Fruit fly (Drosophila melanogaster) whole organism, embryonic: ENCODE measurements around the gene MEP-1.

Source experiments
- Ada2b ChIP-seq: fragments of 200-800 bp; sonication (Bioruptor generic); IDR thresholded peaks from 2 replicates; pipeline ENCODE4 v1.3.6; 2022; ENCODE audit warnings: missing biosample characterization, missing genetic modification characterization
- Atf6 ChIP-seq: fragments of 200-800 bp; sonication (Bioruptor generic); IDR thresholded peaks from 2 replicates; pipeline ENCODE4 v1.3.6; 2022; ENCODE audit warnings: missing biosample characterization, missing genetic modification characterization
- Awh ChIP-seq: fragments of 200-800 bp; sonication (Bioruptor generic); IDR thresholded peaks from 2 replicates; pipeline ENCODE4, ENCODE4 v1.3.6; 2022; ENCODE audit warnings: missing biosample characterization, missing genetic modification characterization
- Blimp-1 ChIP-seq: fragments of 200-800 bp; sonication (Bioruptor generic); optimal IDR thresholded peaks from 3 replicates; lab custom pipeline; 2018; ENCODE audit warnings: missing biosample characterization, missing genetic modification characterization, mild to moderate bottlenecking, moderate library complexity, missing genetic modification reagents
- CG10147 ChIP-seq: fragments of 200-800 bp; sonication (Bioruptor generic); optimal IDR thresholded peaks from 2 replicates; lab custom pipeline; 2019; ENCODE audit warnings: missing biosample characterization, mild to moderate bottlenecking, missing genetic modification characterization, moderate library complexity
- CG10274 ChIP-seq: fragments of 200-800 bp; sonication (Bioruptor generic); optimal IDR thresholded peaks from 3 replicates; lab custom pipeline; 2017; ENCODE audit warnings: missing biosample characterization, mild to moderate bottlenecking, missing genetic modification characterization
- CG10366 ChIP-seq: fragments of 200-800 bp; sonication (Bioruptor generic); IDR thresholded peaks from 2 replicates; pipeline ENCODE4 v1.3.6; 2022; ENCODE audit warnings: missing biosample characterization, missing genetic modification characterization
- CG11504 ChIP-seq: fragments of 200-800 bp; sonication (Bioruptor generic); optimal IDR thresholded peaks from 3 replicates; lab custom pipeline; 2019; ENCODE audit warnings: missing biosample characterization, mild to moderate bottlenecking, missing genetic modification characterization, moderate library complexity
- CG13624 ChIP-seq: fragments of 200-800 bp; sonication (Bioruptor generic); optimal IDR thresholded peaks from 2 replicates; lab custom pipeline; 2016; ENCODE audit warnings: missing biosample characterization, missing genetic modification characterization
- CG14710 ChIP-seq: fragments of 200-800 bp; sonication (Bioruptor generic); optimal IDR thresholded peaks from 3 replicates; lab custom pipeline; 2019; ENCODE audit warnings: missing biosample characterization, mild to moderate bottlenecking, missing genetic modification characterization, moderate library complexity
- CG15479 ChIP-seq: fragments of 200-800 bp; sonication (Bioruptor generic); optimal IDR thresholded peaks from 3 replicates; lab custom pipeline; 2019; ENCODE audit warnings: missing biosample characterization, mild to moderate bottlenecking, missing genetic modification characterization, moderate library complexity
- CG16813 ChIP-seq: fragments of 200-800 bp; sonication (Bioruptor generic); IDR thresholded peaks from 3 replicates; pipeline ENCODE4 v1.3.6; 2022; ENCODE audit warnings: missing biosample characterization, missing genetic modification characterization; ENCODE audit not compliant: partially characterized antibody
- CG1832 ChIP-seq: fragments of 200-800 bp; sonication (Bioruptor generic); optimal IDR thresholded peaks from 2 replicates; lab custom pipeline; 2017; ENCODE audit warnings: missing biosample characterization, mild to moderate bottlenecking, missing genetic modification characterization, inconsistent platforms
- CG2199 ChIP-seq: fragments of 200-800 bp; sonication (Bioruptor generic); IDR thresholded peaks from 3 replicates; pipeline ENCODE4 v1.3.6; 2022; ENCODE audit warnings: missing biosample characterization, missing genetic modification characterization
- CG32532 ChIP-seq: fragments of 200-800 bp; sonication (Bioruptor generic); IDR thresholded peaks from 2 replicates; pipeline ENCODE4 v1.3.6; 2022; ENCODE audit warnings: missing biosample characterization, missing genetic modification characterization
- CG3726 ChIP-seq: fragments of 200-800 bp; sonication (Bioruptor generic); IDR thresholded peaks from 3 replicates; pipeline ENCODE4, ENCODE4 v1.3.6; 2022; ENCODE audit warnings: missing biosample characterization, missing genetic modification characterization
- CG4328 ChIP-seq: fragments of 200-800 bp; sonication (Bioruptor generic); optimal IDR thresholded peaks from 3 replicates; lab custom pipeline; 2017; ENCODE audit warnings: missing biosample characterization, missing genetic modification reagents, missing genetic modification characterization
- CG7839 ChIP-seq: fragments of 200-800 bp; sonication (Bioruptor generic); optimal IDR thresholded peaks from 3 replicates; lab custom pipeline; 2018; ENCODE audit warnings: missing biosample characterization, mild to moderate bottlenecking, missing genetic modification characterization, moderate library complexity
- CG7987 ChIP-seq: fragments of 200-800 bp; sonication (Bioruptor generic); optimal IDR thresholded peaks from 2 replicates; lab custom pipeline; 2018; ENCODE audit warnings: missing biosample characterization, mild to moderate bottlenecking, missing genetic modification characterization, moderate library complexity
- CTCF ChIP-seq: fragments of 200-800 bp; sonication (Bioruptor generic); optimal IDR thresholded peaks from 2 replicates; lab custom pipeline; 2017; ENCODE audit warnings: missing biosample characterization, mild to moderate bottlenecking, missing genetic modification characterization, moderate library complexity
- Camta ChIP-seq: fragments of 200-800 bp; sonication (Bioruptor generic); optimal IDR thresholded peaks from 2 replicates; lab custom pipeline; 2016; ENCODE audit warnings: missing biosample characterization, missing genetic modification characterization
- CoRest ChIP-seq: fragments of 200-800 bp; sonication (Bioruptor generic); optimal IDR thresholded peaks from 3 replicates; lab custom pipeline; 2018; ENCODE audit warnings: missing biosample characterization, mild to moderate bottlenecking, missing genetic modification characterization, moderate library complexity
- CrebB ChIP-seq: fragments of 200-800 bp; sonication (Bioruptor generic); optimal IDR thresholded peaks from 3 replicates; lab custom pipeline; 2018; ENCODE audit warnings: missing biosample characterization, mild to moderate bottlenecking, missing genetic modification characterization
- Dek ChIP-seq: fragments of 200-800 bp; sonication (Bioruptor generic); optimal IDR thresholded peaks from 3 replicates; lab custom pipeline; 2019; ENCODE audit warnings: missing biosample characterization, mild to moderate bottlenecking, missing genetic modification characterization, moderate library complexity
- ERR ChIP-seq: fragments of 200-800 bp; sonication (Bioruptor generic); optimal IDR thresholded peaks from 2 replicates; lab custom pipeline; 2016; ENCODE audit warnings: missing biosample characterization, missing genetic modification characterization
- H15 ChIP-seq: fragments of 200-800 bp; sonication (Bioruptor generic); IDR thresholded peaks from 3 replicates; pipeline ENCODE4 v1.3.6; 2022; ENCODE audit warnings: missing biosample characterization, missing genetic modification characterization
- HLH54F ChIP-seq: fragments of 200-800 bp; sonication (Bioruptor generic); optimal IDR thresholded peaks from 3 replicates; lab custom pipeline; 2016; ENCODE audit warnings: missing biosample characterization, missing genetic modification characterization
- Hsf ChIP-seq: fragments of 200-800 bp; sonication (Bioruptor generic); optimal IDR thresholded peaks from 3 replicates; lab custom pipeline; 2016; ENCODE audit warnings: missing biosample characterization, missing genetic modification characterization
- Jarid2 ChIP-seq: fragments of 200-800 bp; sonication (Bioruptor generic); optimal IDR thresholded peaks from 3 replicates; lab custom pipeline; 2017; ENCODE audit warnings: mild to moderate bottlenecking, missing biosample characterization, missing genetic modification reagents, missing genetic modification characterization
- Kr ChIP-seq: fragments of 200-800 bp; sonication (Bioruptor generic); optimal IDR thresholded peaks from 2 replicates; lab custom pipeline; 2017; ENCODE audit warnings: missing biosample characterization, mild to moderate bottlenecking, missing genetic modification characterization
- MESR4 ChIP-seq: fragments of 200-800 bp; sonication (Bioruptor generic); optimal IDR thresholded peaks from 2 replicates; lab custom pipeline; 2018; ENCODE audit warnings: missing biosample characterization, mild to moderate bottlenecking, missing genetic modification characterization, moderate library complexity
- Nf-YB ChIP-seq: fragments of 200-800 bp; sonication (Bioruptor generic); optimal IDR thresholded peaks from 3 replicates; lab custom pipeline; 2019; ENCODE audit warnings: missing biosample characterization, mild to moderate bottlenecking, missing genetic modification characterization, moderate library complexity
- Rfx ChIP-seq: fragments of 200-800 bp; sonication (Bioruptor generic); IDR thresholded peaks from 2 replicates; pipeline ENCODE4 v1.3.6; 2022; ENCODE audit warnings: missing biosample characterization, missing genetic modification characterization
- az2 ChIP-seq: fragments of 200-800 bp; sonication (Bioruptor generic); optimal IDR thresholded peaks from 3 replicates; lab custom pipeline; 2016; ENCODE audit warnings: missing biosample characterization, missing genetic modification characterization
- bbx ChIP-seq: fragments of 200-800 bp; sonication (Bioruptor generic); IDR thresholded peaks from 2 replicates; pipeline ENCODE4 v1.3.6; 2022; ENCODE audit warnings: missing biosample characterization, missing genetic modification characterization; ENCODE audit not compliant: partially characterized antibody
- dm ChIP-seq: fragments of 200-800 bp; sonication (Bioruptor generic); optimal IDR thresholded peaks from 3 replicates; lab custom pipeline; 2016; ENCODE audit warnings: missing biosample characterization, missing genetic modification characterization
- fd96Cb ChIP-seq: fragments of 200-800 bp; sonication (Bioruptor generic); optimal IDR thresholded peaks from 2 replicates; lab custom pipeline; 2018; ENCODE audit warnings: missing biosample characterization, mild to moderate bottlenecking, missing genetic modification characterization, moderate library complexity
- gem ChIP-seq: fragments of 200-800 bp; sonication (Bioruptor generic); optimal IDR thresholded peaks from 2 replicates; lab custom pipeline; 2019; ENCODE audit warnings: missing biosample characterization, mild to moderate bottlenecking, missing genetic modification characterization, moderate library complexity
- grau ChIP-seq: fragments of 200-800 bp; optimal IDR thresholded peaks from 3 replicates; lab custom pipeline; 2019; ENCODE audit warnings: missing biosample characterization, mild to moderate bottlenecking, missing genetic modification characterization, moderate library complexity
- ham ChIP-seq: fragments of 200-800 bp; sonication (Bioruptor generic); IDR thresholded peaks from 2 replicates; pipeline ENCODE4 v1.3.6; 2022; ENCODE audit warnings: missing biosample characterization, missing genetic modification characterization
- luna ChIP-seq: fragments of 200-800 bp; sonication (Bioruptor generic); optimal IDR thresholded peaks from 2 replicates; lab custom pipeline; 2016; ENCODE audit warnings: missing biosample characterization, missing genetic modification characterization
- p53 ChIP-seq: fragments of 200-800 bp; sonication (Bioruptor generic); optimal IDR thresholded peaks from 2 replicates; lab custom pipeline; 2016; ENCODE audit warnings: missing biosample characterization, missing genetic modification characterization
- pfk ChIP-seq: fragments of 200-800 bp; sonication (Bioruptor generic); optimal IDR thresholded peaks from 2 replicates; lab custom pipeline; 2018; ENCODE audit warnings: missing biosample characterization, mild to moderate bottlenecking, missing genetic modification characterization, moderate library complexity
- pum ChIP-seq: fragments of 200-800 bp; sonication (Bioruptor generic); optimal IDR thresholded peaks from 2 replicates; lab custom pipeline; 2016; ENCODE audit warnings: missing biosample characterization, missing genetic modification characterization
- ssp ChIP-seq: fragments of 200-800 bp; sonication (Bioruptor generic); IDR thresholded peaks from 2 replicates; pipeline ENCODE4 v1.3.6; 2022; ENCODE audit warnings: missing biosample characterization, missing genetic modification characterization
- sug ChIP-seq: fragments of 200-800 bp; optimal IDR thresholded peaks from 2 replicates; lab custom pipeline; 2019; ENCODE audit warnings: missing biosample characterization, mild to moderate bottlenecking, missing genetic modification characterization, moderate library complexity
- tna ChIP-seq: fragments of 200-800 bp; sonication (Bioruptor generic); IDR thresholded peaks from 2 replicates; pipeline ENCODE4 v1.3.6; 2022; ENCODE audit warnings: missing biosample characterization, missing genetic modification characterization; ENCODE audit not compliant: partially characterized antibody
- zf30C ChIP-seq: fragments of 200-800 bp; sonication (Bioruptor generic); optimal IDR thresholded peaks from 3 replicates; lab custom pipeline; 2018; ENCODE audit warnings: missing biosample characterization, mild to moderate bottlenecking, missing genetic modification characterization

MEP-1 gene

DNA sequence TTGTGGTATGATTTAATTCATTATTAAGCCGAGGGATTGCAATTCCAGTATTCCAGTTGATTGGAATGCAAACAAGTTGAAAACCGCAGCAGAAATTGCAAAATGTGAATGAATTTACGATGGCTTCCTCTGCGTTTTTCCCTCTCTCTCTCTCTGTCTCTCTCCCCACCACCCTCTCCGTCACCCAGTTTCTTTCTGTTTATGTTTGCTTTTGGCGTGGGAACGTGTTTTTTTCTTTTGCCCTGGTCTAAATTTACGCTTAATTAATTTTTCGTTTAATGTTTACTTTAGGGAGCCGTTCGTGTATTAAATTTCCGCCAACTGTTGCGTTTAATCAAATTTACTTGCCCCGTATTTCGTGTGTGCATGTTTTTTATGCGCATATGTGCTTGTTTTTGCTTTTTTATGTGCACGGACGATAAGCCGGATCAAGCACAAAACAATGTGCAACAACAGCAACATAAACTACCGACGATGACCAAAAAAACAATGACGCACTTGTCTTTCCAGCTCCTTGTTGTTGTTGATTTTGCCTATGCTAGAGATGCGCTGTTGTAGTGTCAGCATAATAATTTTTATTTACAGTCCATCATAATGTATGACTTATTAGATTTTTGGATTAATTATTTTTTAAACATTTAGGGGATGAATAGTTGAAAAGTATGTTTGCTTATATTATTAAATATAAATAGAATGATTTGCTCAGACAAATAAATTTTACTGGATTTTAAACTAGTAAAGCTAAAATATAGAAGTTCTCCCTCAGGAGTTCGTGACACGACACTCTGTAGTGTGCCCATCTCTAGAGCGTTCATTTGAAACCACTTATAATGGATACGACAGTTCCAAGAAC is 41.4 kb upstream of the MEP-1 start (continued):
- TF ChIP-seq zf30C (GFP tag; lab: Kevin White, UChicago): no peak
- TF ChIP-seq CG13624 (GFP tag; lab: Kevin White, UChicago): peak; percentile 22
- no peak for TF ChIP-seq CG3726
- TF ChIP-seq Blimp-1 (GFP tag; lab: Kevin White, UChicago): peak; percentile 64
- peak; percentile 67 for TF ChIP-seq CG4328 (GFP tag; lab: Kevin White, UChicago)
- TF ChIP-seq Rfx (GFP tag; lab: Robert Waterston, UW): peak; percentile 54; the same call in 1 of the 2 replicates
- TF ChIP-seq pfk (GFP tag; lab: Kevin White, UChicago): no peak
- TF ChIP-seq grau (tag; lab: Kevin White, UChicago): no peak
- peak; percentile 80 for TF ChIP-seq CG7839 (tag; lab: Kevin White, UChicago)
- peak; percentile 62 for TF ChIP-seq Nf-YB (GFP tag; lab: Kevin White, UChicago)
- peak; percentile 72 for TF ChIP-seq CG10366 (GFP tag; lab: Robert Waterston, UW)
- peak; percentile 46 for TF ChIP-seq Hsf (GFP tag; lab: Kevin White, UChicago)
- TF ChIP-seq p53: no peak
- peak; percentile 42 for TF ChIP-seq HLH54F (GFP tag; lab: Kevin White, UChicago)
- TF ChIP-seq CG10147: peak; percentile 80
- TF ChIP-seq dm (GFP tag; lab: Kevin White, UChicago): no peak
- no peak for TF ChIP-seq MESR4 (GFP tag; lab: Kevin White, UChicago)
- no peak for TF ChIP-seq Kr (GFP tag; lab: Kevin White, UChicago)
- TF ChIP-seq sug (tag; lab: Kevin White, UChicago): peak; percentile 73
- no peak for TF ChIP-seq luna
- TF ChIP-seq CoRest (tag; lab: Kevin White, UChicago): peak; percentile 86
- no peak for TF ChIP-seq Jarid2 (GFP tag; lab: Kevin White, UChicago)
- TF ChIP-seq Ada2b (GFP tag; lab: Robert Waterston, UW): peak; percentile 69
- TF ChIP-seq tna (GFP tag; lab: Robert Waterston, UW): peak; percentile 46; the same call in 1 of the 2 replicates
- peak; percentile 41; the same call in 1 of the 3 replicates for TF ChIP-seq CG2199 (GFP tag; lab: Robert Waterston, UW)
- no peak for TF ChIP-seq CG15479 (GFP tag; lab: Kevin White, UChicago)
- peak; percentile 85 for TF ChIP-seq CG16813 (GFP tag; lab: Robert Waterston, UW)
- TF ChIP-seq CG1832 (GFP tag; lab: Kevin White, UChicago): peak; percentile 25
- peak; percentile 6; the same call in 1 of the 2 replicates for TF ChIP-seq Awh
- TF ChIP-seq fd96Cb (tag; lab: Kevin White, UChicago): peak; percentile 60
- TF ChIP-seq CG7987 (GFP tag; lab: Kevin White, UChicago): no peak
- no peak for TF ChIP-seq pum
- no peak for TF ChIP-seq Camta (GFP tag; lab: Kevin White, UChicago)
- TF ChIP-seq CG10274: peak; percentile 32
- peak; percentile 44; the same call in 1 of the 2 replicates for TF ChIP-seq ssp
- TF ChIP-seq ham (GFP tag; lab: Robert Waterston, UW): no peak
- peak; percentile 71 for TF ChIP-seq az2 (GFP tag; lab: Kevin White, UChicago)
- TF ChIP-seq H15 (GFP tag; lab: Robert Waterston, UW): no peak
- peak; percentile 8 for TF ChIP-seq CTCF (GFP tag; lab: Kevin White, UChicago)
- peak; percentile 82 for TF ChIP-seq CG14710 (tag; lab: Kevin White, UChicago)
- peak; percentile 69 for TF ChIP-seq Dek (tag; lab: Kevin White, UChicago)
- TF ChIP-seq CG11504 (tag; lab: Kevin White, UChicago): peak; percentile 82
- TF ChIP-seq ERR (GFP tag; lab: Kevin White, UChicago): no peak
- peak; percentile 45 for TF ChIP-seq CrebB (tag; lab: Kevin White, UChicago)
- TF ChIP-seq CG32532 (GFP tag; lab: Robert Waterston, UW): peak; percentile 27; the same call in 1 of the 2 replicates
- TF ChIP-seq Atf6 (GFP tag; lab: Robert Waterston, UW): peak; percentile 79
- peak; percentile 50; the same call in 1 of the 2 replicates for TF ChIP-seq bbx (GFP tag; lab: Robert Waterston, UW)
- peak; percentile 88 for TF ChIP-seq gem
